Worm (Caenorhabditis elegans) whole organism, midembryonic: ENCODE data around the gene F55F3.4.

ENCODE experiments used
- T22C8.4 ChIP-seq: fragments of 200-800 bp; sonication (Bioruptor generic); IDR thresholded peaks from 2 replicates; pipeline ENCODE4 v1.3.6; 2022; ENCODE audit warnings: missing genetic modification characterization, missing compliant biosample characterization
- cog-1 ChIP-seq: sonication (generic microtip); optimal IDR thresholded peaks from 2 replicates; lab custom pipeline; 2016; ENCODE audit warnings: missing genetic modification characterization, missing compliant biosample characterization
- flt-1 ChIP-seq: fragments of 200-800 bp; sonication (Bioruptor generic); IDR thresholded peaks from 2 replicates; pipeline ENCODE4 v1.3.6; 2022; ENCODE audit warnings: missing genetic modification characterization, missing compliant biosample characterization
- klf-2 ChIP-seq: fragments of 200-800 bp; sonication (Bioruptor generic); conservative IDR thresholded peaks from 2 replicates; pipeline ENCODE4 v1.3.6; 2022; ENCODE audit warnings: missing genetic modification reagents, missing genetic modification characterization, missing compliant biosample characterization
- med-1 ChIP-seq: sonication (generic microtip); optimal IDR thresholded peaks from 2 replicates; lab custom pipeline; 2017; ENCODE audit warnings: missing genetic modification characterization, mild to moderate bottlenecking, missing compliant biosample characterization, antibody characterized with exemption, missing genetic modification reagents; ENCODE audit not compliant: insufficient read depth
- ref-1 ChIP-seq: fragments of 200-800 bp; sonication (Bioruptor generic); conservative IDR thresholded peaks from 2 replicates; pipeline ENCODE4 v1.3.6; 2022; ENCODE audit warnings: missing genetic modification reagents, missing genetic modification characterization, missing compliant biosample characterization
- tab-1 ChIP-seq: fragments of 200-800 bp; sonication (Bioruptor generic); IDR thresholded peaks from 2 replicates; pipeline ENCODE4 v1.3.6; 2022; ENCODE audit warnings: missing genetic modification characterization, missing compliant biosample characterization
- ztf-23 ChIP-seq: fragments of 200-800 bp; sonication (Bioruptor generic); IDR thresholded peaks from 2 replicates; pipeline ENCODE4 v1.3.6; 2022; ENCODE audit warnings: missing genetic modification reagents, missing genetic modification characterization, missing compliant biosample characterization
- ztf-29 ChIP-seq: fragments of 200-800 bp; sonication (Bioruptor generic); IDR thresholded peaks from 2 replicates; pipeline ENCODE4 v1.3.6; 2022; ENCODE audit warnings: missing genetic modification reagents, missing genetic modification characterization, missing compliant biosample characterization

The F55F3.4 gene

ce11 chrX:13833448-13833847 lies 48.1 kb downstream of the F55F3.4 start:
- TF ChIP-seq med-1 (GFP tag; lab: Kevin White, UChicago), result no peak
- TF ChIP-seq flt-1 (GFP tag; lab: Robert Waterston, UW), result no peak
- TF ChIP-seq tab-1 (GFP tag; lab: Robert Waterston, UW), result no peak
- TF ChIP-seq cog-1 (tag; lab: Kevin White, UChicago), result no peak
- TF ChIP-seq klf-2 (GFP tag; lab: Robert Waterston, UW), result no peak
- no peak for TF ChIP-seq T22C8.4 (GFP tag; lab: Robert Waterston, UW)
- TF ChIP-seq ztf-29 (GFP tag; lab: Robert Waterston, UW), result no peak
- TF ChIP-seq ref-1 (GFP tag; lab: Robert Waterston, UW), result no peak
- TF ChIP-seq ztf-23 (GFP tag; lab: Robert Waterston, UW), result no peak

- TF ChIP-seq T22C8.4 (GFP tag; lab: Robert Waterston, UW), result no peak
- no peak for TF ChIP-seq tab-1 (GFP tag; lab: Robert Waterston, UW)
- TF ChIP-seq flt-1 (GFP tag; lab: Robert Waterston, UW), result no peak
- TF ChIP-seq ztf-23 (GFP tag; lab: Robert Waterston, UW), result no peak
- no peak for TF ChIP-seq cog-1 (tag; lab: Kevin White, UChicago)
- no peak for TF ChIP-seq klf-2 (GFP tag; lab: Robert Waterston, UW)
These were observed 48.8 kb downstream of the F55F3.4 start, which contains the start of gene F19D8.2 for ce11 chrX:13834127-13834526. Gene F19D8.2, plus strand, starts transcription at chrX:13834427.

- TF ChIP-seq ref-1 (GFP tag; lab: Robert Waterston, UW), result no peak
- no peak for TF ChIP-seq med-1 (GFP tag; lab: Kevin White, UChicago)
- no peak for TF ChIP-seq tab-1 (GFP tag; lab: Robert Waterston, UW)
- no peak for TF ChIP-seq ztf-29 (GFP tag; lab: Robert Waterston, UW)
- no peak for TF ChIP-seq flt-1 (GFP tag; lab: Robert Waterston, UW)
These were observed 52.7 kb downstream of the F55F3.4 start for ce11 chrX:13838019-13838418.
